Fruit fly (Drosophila melanogaster) whole organism, pupa: ENCODE data around the gene CG5056.

Source experiments
- CG10348 ChIP-seq: fragments of 200-800 bp; sonication (Bioruptor generic); IDR thresholded peaks from 2 replicates; pipeline ENCODE4 v1.3.6; 2022; ENCODE audit warnings: missing biosample characterization, missing genetic modification characterization
- CG12605 ChIP-seq: fragments of 200-800 bp; sonication (Bioruptor generic); IDR thresholded peaks from 2 replicates; pipeline ENCODE4 v1.3.6; 2022; ENCODE audit warnings: missing biosample characterization, missing genetic modification characterization
- CG13204 ChIP-seq: fragments of 200-800 bp; sonication (Bioruptor generic); optimal IDR thresholded peaks from 2 replicates; lab custom pipeline; 2018; ENCODE audit warnings: missing biosample characterization, mild to moderate bottlenecking, missing genetic modification characterization, moderate library complexity
- CG14655 ChIP-seq: fragments of 200-800 bp; sonication (Bioruptor generic); optimal IDR thresholded peaks from 3 replicates; lab custom pipeline; 2017; ENCODE audit warnings: mild to moderate bottlenecking, missing biosample characterization, missing genetic modification reagents, missing genetic modification characterization
- CG15710 ChIP-seq: fragments of 200-800 bp; sonication (Bioruptor generic); optimal IDR thresholded peaks from 2 replicates; lab custom pipeline; 2018; ENCODE audit warnings: missing biosample characterization, mild to moderate bottlenecking, missing genetic modification characterization, moderate library complexity
- CG17806 ChIP-seq: fragments of 200-800 bp; sonication (Bioruptor generic); optimal IDR thresholded peaks from 2 replicates; lab custom pipeline; 2018; ENCODE audit warnings: missing biosample characterization, mild to moderate bottlenecking, missing genetic modification characterization, moderate library complexity
- CG32121 ChIP-seq: fragments of 200-800 bp; sonication (Bioruptor generic); IDR thresholded peaks from 2 replicates; pipeline ENCODE4 v1.3.6; 2022; ENCODE audit warnings: missing biosample characterization, missing genetic modification characterization
- CG34367 ChIP-seq: fragments of 200-800 bp; sonication (Bioruptor generic); optimal IDR thresholded peaks from 2 replicates; lab custom pipeline; 2018; ENCODE audit warnings: missing biosample characterization, mild to moderate bottlenecking, missing genetic modification characterization
- CG4496 ChIP-seq: fragments of 200-800 bp; sonication (Bioruptor generic); IDR thresholded peaks from 3 replicates; pipeline ENCODE4 v1.3.6; 2022; ENCODE audit warnings: missing biosample characterization, missing genetic modification characterization
- CG8159 ChIP-seq: fragments of 200-800 bp; sonication (Bioruptor generic); optimal IDR thresholded peaks from 3 replicates; lab custom pipeline; 2018; ENCODE audit warnings: missing biosample characterization, mild to moderate bottlenecking, missing genetic modification characterization, moderate library complexity
- CG8301 ChIP-seq: fragments of 200-800 bp; sonication (Bioruptor generic); optimal IDR thresholded peaks from 2 replicates; lab custom pipeline; 2018; ENCODE audit warnings: missing biosample characterization, mild to moderate bottlenecking, missing genetic modification characterization
- CG9948 ChIP-seq: fragments of 200-800 bp; sonication (Bioruptor generic); optimal IDR thresholded peaks from 2 replicates; lab custom pipeline; 2018; ENCODE audit warnings: missing biosample characterization, mild to moderate bottlenecking, missing genetic modification characterization, moderate library complexity
- D1 ChIP-seq: fragments of 200-800 bp; sonication (Bioruptor generic); optimal IDR thresholded peaks from 2 replicates; lab custom pipeline; 2018; ENCODE audit warnings: missing biosample characterization, mild to moderate bottlenecking, missing genetic modification characterization, moderate library complexity
- EcR ChIP-seq: fragments of 200-800 bp; sonication (Bioruptor generic); optimal IDR thresholded peaks from 3 replicates; lab custom pipeline; 2019; ENCODE audit warnings: missing biosample characterization, missing genetic modification characterization, mild to moderate bottlenecking, moderate library complexity, missing genetic modification reagents
- Ets98B ChIP-seq: fragments of 200-800 bp; sonication (Bioruptor generic); IDR thresholded peaks from 2 replicates; pipeline ENCODE4 v1.3.6; 2022; ENCODE audit warnings: missing biosample characterization, missing genetic modification characterization
- Pif1A ChIP-seq: fragments of 200-800 bp; sonication (Bioruptor generic); optimal IDR thresholded peaks from 3 replicates; lab custom pipeline; 2016; ENCODE audit warnings: missing biosample characterization, missing genetic modification characterization
- Pif1B ChIP-seq: fragments of 200-800 bp; sonication (Bioruptor generic); optimal IDR thresholded peaks from 3 replicates; lab custom pipeline; 2016; ENCODE audit warnings: missing biosample characterization, missing genetic modification characterization
- Snoo ChIP-seq: fragments of 200-800 bp; sonication (Bioruptor generic); optimal IDR thresholded peaks from 3 replicates; lab custom pipeline; 2017; ENCODE audit warnings: missing biosample characterization, mild to moderate bottlenecking, missing genetic modification characterization, inconsistent platforms
- fd96Ca ChIP-seq: fragments of 200-800 bp; sonication (Bioruptor generic); IDR thresholded peaks from 3 replicates; pipeline ENCODE4 v1.3.6; 2022; ENCODE audit warnings: missing biosample characterization, missing genetic modification characterization
- gl ChIP-seq: fragments of 200-800 bp; sonication (Bioruptor generic); optimal IDR thresholded peaks from 2 replicates; lab custom pipeline; 2018; ENCODE audit warnings: missing biosample characterization, mild to moderate bottlenecking, missing genetic modification characterization
- rn ChIP-seq: fragments of 200-800 bp; sonication (Bioruptor generic); IDR thresholded peaks from 2 replicates; pipeline ENCODE4 v1.3.6; 2022; ENCODE audit warnings: missing biosample characterization, missing genetic modification characterization

Gene CG5056

DNA sequence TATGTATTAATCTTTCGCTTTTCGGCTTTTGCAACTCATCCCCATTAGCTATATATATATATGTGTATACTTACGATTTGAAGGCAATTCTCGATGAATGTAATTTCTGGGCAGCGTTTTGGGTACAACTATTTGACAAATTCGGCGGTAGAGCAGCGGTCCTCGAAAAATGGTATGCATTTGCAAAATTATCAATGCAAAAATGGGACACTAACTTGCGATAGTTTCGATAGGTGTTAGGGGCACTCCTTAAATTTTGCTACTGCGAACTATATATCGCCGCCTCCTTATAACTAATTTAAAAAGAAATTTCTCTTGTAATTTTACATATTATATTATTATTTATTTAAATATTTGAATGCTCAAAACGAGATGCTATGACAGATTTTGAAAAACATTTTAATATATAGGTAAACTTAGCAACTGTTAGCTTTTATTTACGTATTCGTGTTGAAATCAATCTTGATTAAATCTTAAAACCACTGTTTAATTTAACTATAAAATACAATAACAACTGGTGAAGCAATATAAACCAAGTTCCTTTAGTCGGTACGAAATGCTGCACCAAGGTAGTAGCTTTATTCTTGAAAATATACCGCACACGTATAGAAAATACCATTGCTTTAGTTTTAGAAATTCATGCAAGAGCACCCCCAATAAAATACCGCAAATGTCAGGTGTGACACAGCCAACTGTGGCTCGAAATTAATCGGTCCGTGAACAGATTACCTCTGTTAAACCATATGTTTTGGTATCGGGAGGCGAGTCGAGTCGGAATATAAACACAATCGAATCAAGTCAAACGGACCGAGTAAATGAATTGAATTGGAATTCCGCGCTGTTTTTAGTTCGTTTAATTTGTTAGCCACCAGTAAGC is 47.0 kb downstream of the CG5056 start, which contains the start of the genes CG5355 and Klp31E:
CG5355 (minus strand) TSS at position 213 of the 877 bp plus-strand sequence.
Klp31E (plus strand) TSS at position 767 of the 877 bp plus-strand sequence.
- TF ChIP-seq D1 (tag; lab: Kevin White, UChicago) = no peak
- no peak for TF ChIP-seq CG14655 (GFP tag; lab: Kevin White, UChicago)
- no peak for TF ChIP-seq gl (tag; lab: Kevin White, UChicago)
- no peak for TF ChIP-seq CG10348 (GFP tag; lab: Robert Waterston, UW)
- no peak for TF ChIP-seq EcR (GFP tag; lab: Kevin White, UChicago)
- TF ChIP-seq CG34367 = peak; percentile 54
- no peak for TF ChIP-seq CG4496 (GFP tag; lab: Robert Waterston, UW)
- TF ChIP-seq Snoo (tag; lab: Kevin White, UChicago) = peak; percentile 58
- TF ChIP-seq CG8159 = peak; percentile 78
- TF ChIP-seq CG12605 (GFP tag; lab: Robert Waterston, UW) = no peak
- no peak for TF ChIP-seq CG13204 (GFP tag; lab: Kevin White, UChicago)
- TF ChIP-seq Pif1B (GFP tag; lab: Kevin White, UChicago) = no peak
- no peak for TF ChIP-seq rn (GFP tag; lab: Robert Waterston, UW)
- TF ChIP-seq CG17806 = peak; percentile 55
- TF ChIP-seq Ets98B (GFP tag; lab: Robert Waterston, UW) = no peak
- TF ChIP-seq CG32121 (GFP tag; lab: Robert Waterston, UW) = no peak
- TF ChIP-seq Pif1A (GFP tag; lab: Kevin White, UChicago) = no peak
- peak; percentile 60 for TF ChIP-seq CG9948 (tag; lab: Kevin White, UChicago)
- no peak for TF ChIP-seq CG8301 (tag; lab: Kevin White, UChicago)
- peak; percentile 73 for TF ChIP-seq CG15710 (tag; lab: Kevin White, UChicago)
- TF ChIP-seq fd96Ca = no peak
